Worm (Caenorhabditis elegans) whole organism, mixed stage, embryonic: ENCODE measurements around the gene timm-17B.2.

Source experiments
- M03D4.4 ChIP-seq: sonication (generic microtip); optimal IDR thresholded peaks from 2 replicates; lab custom pipeline; 2017; ENCODE audit warnings: mild to moderate bottlenecking, missing genetic modification characterization, missing compliant biosample characterization
- blmp-1 ChIP-seq: fragments of 150-350 bp; optimal IDR thresholded peaks from 2 replicates; lab custom pipeline; 2014; ENCODE audit warnings: missing biosample characterization, missing genetic modification characterization
- ceh-39 ChIP-seq: fragments of 150-350 bp; optimal IDR thresholded peaks from 2 replicates; lab custom pipeline; 2014; ENCODE audit warnings: missing biosample characterization, missing genetic modification characterization
- ceh-43 ChIP-seq: fragments of 200-800 bp; sonication (Bioruptor generic); optimal IDR thresholded peaks from 2 replicates; lab custom pipeline; 2018; ENCODE audit warnings: mild to moderate bottlenecking, missing genetic modification characterization, moderate library complexity, missing compliant biosample characterization
- ceh-83 ChIP-seq: fragments of 200-800 bp; sonication (Bioruptor generic); optimal IDR thresholded peaks from 2 replicates; lab custom pipeline; 2018; ENCODE audit warnings: mild to moderate bottlenecking, missing genetic modification characterization, missing compliant biosample characterization
- ces-1 ChIP-seq: fragments of 150-350 bp; optimal IDR thresholded peaks from 2 replicates; lab custom pipeline; 2014; ENCODE audit warnings: missing biosample characterization, missing genetic modification reagents, missing genetic modification characterization
- cnd-1 ChIP-seq: fragments of 200-800 bp; sonication (Bioruptor generic); optimal IDR thresholded peaks from 2 replicates; lab custom pipeline; 2018; ENCODE audit warnings: mild to moderate bottlenecking, missing genetic modification characterization, missing compliant biosample characterization
- drap-1 ChIP-seq: fragments of 200-800 bp; sonication (Bioruptor generic); optimal IDR thresholded peaks from 3 replicates; lab custom pipeline; 2018; ENCODE audit warnings: mild to moderate bottlenecking, missing genetic modification characterization, missing compliant biosample characterization
- elt-1 ChIP-seq: sonication (generic microtip); optimal IDR thresholded peaks from 2 replicates; lab custom pipeline; 2017; ENCODE audit warnings: missing genetic modification characterization, mild to moderate bottlenecking, missing compliant biosample characterization, antibody characterized with exemption, moderate library complexity, borderline replicate concordance; ENCODE audit not compliant: insufficient read depth
- elt-3 ChIP-seq: fragments of 150-350 bp; optimal IDR thresholded peaks from 2 replicates; lab custom pipeline; 2014; ENCODE audit warnings: missing biosample characterization, missing genetic modification characterization
- flh-1 ChIP-seq: fragments of 200-800 bp; sonication (Bioruptor generic); optimal IDR thresholded peaks from 2 replicates; lab custom pipeline; 2018; ENCODE audit warnings: mild to moderate bottlenecking, missing genetic modification characterization, moderate library complexity, missing compliant biosample characterization
- ham-2 ChIP-seq: fragments of 200-800 bp; sonication (Bioruptor generic); optimal IDR thresholded peaks from 2 replicates; lab custom pipeline; 2018; ENCODE audit warnings: mild to moderate bottlenecking, missing genetic modification characterization, missing compliant biosample characterization
- hlh-1 ChIP-seq: fragments of 150-350 bp; optimal IDR thresholded peaks from 2 replicates; lab custom pipeline; 2014; ENCODE audit warnings: missing biosample characterization, missing genetic modification reagents, missing genetic modification characterization
- lin-13 ChIP-seq: fragments of 150-350 bp; optimal IDR thresholded peaks from 2 replicates; lab custom pipeline; 2014; ENCODE audit warnings: missing biosample characterization, missing genetic modification characterization
- lin-32 ChIP-seq: fragments of 200-800 bp; sonication (Bioruptor generic); optimal IDR thresholded peaks from 2 replicates; lab custom pipeline; 2018; ENCODE audit warnings: mild to moderate bottlenecking, missing genetic modification characterization, missing compliant biosample characterization
- lsy-2 ChIP-seq: fragments of 150-350 bp; optimal IDR thresholded peaks from 2 replicates; lab custom pipeline; 2014; ENCODE audit warnings: missing biosample characterization, missing genetic modification characterization
- mab-5 ChIP-seq: fragments of 150-350 bp; optimal IDR thresholded peaks from 2 replicates; lab custom pipeline; 2014; ENCODE audit warnings: missing biosample characterization, missing genetic modification characterization
- mep-1 ChIP-seq: fragments of 150-350 bp; optimal IDR thresholded peaks from 2 replicates; lab custom pipeline; 2017; ENCODE audit warnings: missing biosample characterization, missing genetic modification reagents, missing genetic modification characterization, inconsistent platforms
- mls-2 ChIP-seq: sonication (generic microtip); optimal IDR thresholded peaks from 2 replicates; lab custom pipeline; 2016; ENCODE audit warnings: mild to moderate bottlenecking, missing genetic modification characterization, moderate library complexity, missing compliant biosample characterization
- nhr-12 ChIP-seq: fragments of 150-350 bp; optimal IDR thresholded peaks from 2 replicates; lab custom pipeline; 2014; ENCODE audit warnings: missing biosample characterization, missing genetic modification characterization
- nhr-2 ChIP-seq: fragments of 150-350 bp; optimal IDR thresholded peaks from 2 replicates; lab custom pipeline; 2014; ENCODE audit warnings: missing biosample characterization, missing genetic modification characterization
- nhr-237 ChIP-seq: fragments of 150-350 bp; optimal IDR thresholded peaks from 2 replicates; lab custom pipeline; 2014; ENCODE audit warnings: missing biosample characterization, missing genetic modification characterization
- nhr-28 ChIP-seq: fragments of 150-350 bp; optimal IDR thresholded peaks from 2 replicates; lab custom pipeline; 2014; ENCODE audit warnings: missing biosample characterization, missing genetic modification characterization
- nhr-76 ChIP-seq: sonication (generic microtip); optimal IDR thresholded peaks from 2 replicates; lab custom pipeline; 2017; ENCODE audit warnings: missing biosample characterization, missing genetic modification characterization
- pha-4 ChIP-seq: fragments of 150-350 bp; optimal IDR thresholded peaks from 2 replicates; lab custom pipeline; 2018; ENCODE audit warnings: missing biosample characterization, missing genetic modification reagents, missing genetic modification characterization
- snpc-4 ChIP-seq: fragments of 150-350 bp; optimal IDR thresholded peaks from 2 replicates; lab custom pipeline; 2014; ENCODE audit warnings: missing biosample characterization, missing genetic modification characterization
- tbx-8 ChIP-seq: fragments of 200-800 bp; sonication (Bioruptor generic); optimal IDR thresholded peaks from 2 replicates; lab custom pipeline; 2018; ENCODE audit warnings: mild to moderate bottlenecking, missing genetic modification characterization, moderate library complexity, missing compliant biosample characterization
- unc-120 ChIP-seq: sonication (generic microtip); optimal IDR thresholded peaks from 2 replicates; lab custom pipeline; 2017; ENCODE audit warnings: missing genetic modification characterization, missing compliant biosample characterization; ENCODE audit not compliant: poor library complexity, severe bottlenecking
- unc-39 ChIP-seq: fragments of 150-350 bp; optimal IDR thresholded peaks from 2 replicates; lab custom pipeline; 2014; ENCODE audit warnings: missing biosample characterization, missing genetic modification characterization
- zip-8 ChIP-seq: fragments of 150-350 bp; optimal IDR thresholded peaks from 2 replicates; lab custom pipeline; 2014; ENCODE audit warnings: missing biosample characterization, missing genetic modification characterization
- ztf-11 ChIP-seq: fragments of 150-350 bp; optimal IDR thresholded peaks from 2 replicates; lab custom pipeline; 2014; ENCODE audit warnings: missing biosample characterization, missing genetic modification characterization

timm-17B.2 gene

ce11 chrIV:8357299-8357698 lies 39.1 kb upstream of the timm-17B.2 start:
- TF ChIP-seq lin-13 (no peak), cnd-1 (tag; lab: Kevin White, UChicago) (no peak), elt-3 (tag; lab: Kevin White, UChicago) (no peak), drap-1 (GFP tag; lab: Kevin White, UChicago) (no peak), ceh-39 (tag; lab: Kevin White, UChicago) (no peak), ceh-43 (GFP tag; lab: Kevin White, UChicago) (no peak), flh-1 (no peak), zip-8 (tag; lab: Kevin White, UChicago) (no peak), nhr-12 (tag; lab: Kevin White, UChicago) (no peak), ztf-11 (tag; lab: Kevin White, UChicago) (no peak), nhr-237 (no peak), elt-1 (tag; lab: Kevin White, UChicago) (no peak)

ce11 chrIV:8358492-8358891 lies 38.0 kb upstream of the timm-17B.2 start, which contains the start of gene D2096.13:
D2096.13 (minus strand) TSS chrIV:8358592.
- TF ChIP-seq drap-1 (GFP tag; lab: Kevin White, UChicago): no peak
- TF ChIP-seq nhr-12 (tag; lab: Kevin White, UChicago): no peak
- no peak for TF ChIP-seq tbx-8 (GFP tag; lab: Kevin White, UChicago)
- no peak for TF ChIP-seq snpc-4 (tag; lab: Kevin White, UChicago)
- no peak for TF ChIP-seq elt-3 (tag; lab: Kevin White, UChicago)
- TF ChIP-seq nhr-2 (tag; lab: Kevin White, UChicago): no peak
- TF ChIP-seq lsy-2: no peak
- TF ChIP-seq nhr-76 (tag; lab: Kevin White, UChicago): no peak
- TF ChIP-seq unc-39 (tag; lab: Kevin White, UChicago): no peak
- no peak for TF ChIP-seq ceh-39 (tag; lab: Kevin White, UChicago)
- no peak for TF ChIP-seq mep-1 (tag; lab: Kevin White, UChicago)
- no peak for TF ChIP-seq mls-2 (tag; lab: Kevin White, UChicago)
- TF ChIP-seq M03D4.4 (tag; lab: Kevin White, UChicago): no peak
- TF ChIP-seq unc-120 (tag; lab: Kevin White, UChicago): no peak
- no peak for TF ChIP-seq ztf-11 (tag; lab: Kevin White, UChicago)
- TF ChIP-seq lin-13: no peak
- no peak for TF ChIP-seq ham-2 (GFP tag; lab: Kevin White, UChicago)
- no peak for TF ChIP-seq lin-32 (GFP tag; lab: Kevin White, UChicago)
- TF ChIP-seq ceh-83 (GFP tag; lab: Kevin White, UChicago): no peak

DNA sequence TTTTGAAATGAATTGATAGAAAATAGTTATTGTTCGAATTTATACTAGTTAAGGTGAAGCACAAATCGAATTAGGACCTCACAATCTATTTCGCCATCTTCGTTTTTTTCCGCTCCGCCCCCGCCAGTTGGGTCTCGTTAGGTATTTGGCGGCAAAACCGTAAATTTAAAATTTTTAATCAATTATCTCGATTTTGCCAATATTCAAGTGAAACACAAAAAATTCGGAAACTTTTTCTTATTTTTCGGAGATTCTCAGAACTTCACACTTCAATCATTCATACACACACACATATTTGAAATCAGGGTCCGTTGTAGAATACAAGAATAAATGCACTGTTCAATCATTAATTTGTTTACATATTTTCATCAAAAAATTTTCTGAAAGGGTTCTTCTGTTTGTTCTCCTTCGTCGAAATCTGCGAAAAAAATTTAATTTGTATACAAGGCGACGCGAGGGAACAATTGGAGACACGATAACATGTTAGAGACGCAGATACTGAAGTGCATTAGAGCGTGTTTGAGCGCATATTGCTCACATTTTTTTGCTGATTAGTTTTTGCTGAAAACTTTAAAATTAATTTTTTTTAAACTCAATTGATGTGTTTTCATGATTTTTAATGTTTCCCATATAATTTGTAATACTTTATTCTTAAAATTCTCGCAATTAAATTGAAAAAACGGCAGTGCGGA lies 36.6 kb upstream of the timm-17B.2 start, which contains the start of gene D2096.5:
Gene D2096.5 (minus strand): TSS at position 51 of the 692 bp plus-strand sequence.
- TF ChIP-seq hlh-1: no peak
- peak; percentile 27 for TF ChIP-seq mep-1 (tag; lab: Kevin White, UChicago)
- peak; percentile 89 for TF ChIP-seq ces-1 (GFP tag; lab: Kevin White, UChicago)
- TF ChIP-seq flh-1: no peak
- no peak for TF ChIP-seq blmp-1
- TF ChIP-seq nhr-2 (tag; lab: Kevin White, UChicago): no peak
- TF ChIP-seq ceh-43 (GFP tag; lab: Kevin White, UChicago): no peak
- TF ChIP-seq drap-1 (GFP tag; lab: Kevin White, UChicago): no peak
- TF ChIP-seq lin-13: no peak
- TF ChIP-seq unc-120 (tag; lab: Kevin White, UChicago): no peak
- peak; percentile 2 for TF ChIP-seq nhr-237
- TF ChIP-seq elt-1 (tag; lab: Kevin White, UChicago): no peak
- no peak for TF ChIP-seq lin-32 (GFP tag; lab: Kevin White, UChicago)
- TF ChIP-seq zip-8 (tag; lab: Kevin White, UChicago): no peak

DNA sequence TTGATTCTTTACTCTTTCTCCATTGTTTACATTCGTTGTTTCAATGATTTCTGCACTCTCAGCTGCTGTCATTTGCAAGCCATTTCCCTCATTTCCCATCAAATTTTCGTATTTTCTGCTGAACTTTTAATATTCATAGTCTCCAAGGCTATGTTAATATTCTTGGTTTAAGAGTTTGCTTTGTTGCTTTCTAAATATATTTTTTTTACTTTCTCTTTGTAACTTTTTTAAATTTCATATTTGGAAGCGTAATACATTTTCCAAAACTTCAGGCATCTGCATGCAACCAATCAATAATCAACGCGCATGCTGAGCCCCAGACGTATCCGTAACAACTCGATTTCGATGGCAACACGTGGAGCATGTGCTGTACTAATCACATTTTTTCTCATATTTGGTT lies 35.6 kb upstream of the timm-17B.2 start, which contains the start of gene sqv-1:
Gene sqv-1 (plus strand): TSS at position 301 of the 400 bp plus-strand sequence.
- no peak for TF ChIP-seq pha-4

DNA sequence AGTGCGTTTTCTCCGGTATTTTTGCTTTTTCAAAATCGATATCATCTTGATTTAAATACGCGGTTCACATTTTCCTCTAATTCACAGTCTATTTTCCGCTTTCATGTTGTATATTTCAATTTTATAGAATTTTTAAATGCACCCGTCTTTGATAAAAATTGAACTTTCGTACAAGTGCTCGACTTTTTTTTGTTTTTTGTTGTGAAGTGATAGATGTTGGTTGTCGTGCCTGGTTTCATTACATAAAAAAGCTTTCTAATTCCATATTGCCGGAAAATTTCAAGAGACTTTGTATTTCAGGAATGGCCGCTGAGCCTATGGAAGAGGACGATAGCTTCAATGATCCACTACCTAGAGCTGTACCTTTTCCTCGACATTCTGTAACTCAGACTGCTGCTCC lies 33.3 kb upstream of the timm-17B.2 start, which contains the start of gene D2096.12:
Gene D2096.12 (plus strand): TSS at position 301 of the 400 bp plus-strand sequence.
- TF ChIP-seq mab-5 (tag; lab: Kevin White, UChicago): no peak
- no peak for TF ChIP-seq zip-8 (tag; lab: Kevin White, UChicago)
- TF ChIP-seq unc-120 (tag; lab: Kevin White, UChicago): no peak
- no peak for TF ChIP-seq blmp-1
- TF ChIP-seq nhr-237: no peak
- TF ChIP-seq hlh-1: no peak
- TF ChIP-seq M03D4.4 (tag; lab: Kevin White, UChicago): no peak
- TF ChIP-seq nhr-28 (tag; lab: Kevin White, UChicago): no peak
- TF ChIP-seq nhr-12 (tag; lab: Kevin White, UChicago): no peak
- no peak for TF ChIP-seq ceh-39 (tag; lab: Kevin White, UChicago)
